Worm (Caenorhabditis elegans) whole organism, young adult: ENCODE results near the gene F10G7.10.

Experiments
- B0019.2 ChIP-seq: fragments of 200-800 bp; sonication (Bioruptor generic); conservative IDR thresholded peaks from 2 replicates; pipeline ENCODE4 v1.3.6; 2022; ENCODE audit warnings: missing genetic modification reagents, missing genetic modification characterization, missing compliant biosample characterization
- F23B12.7 ChIP-seq: sonication (generic microtip); optimal IDR thresholded peaks from 2 replicates; lab custom pipeline; 2017; ENCODE audit warnings: missing genetic modification characterization, mild to moderate bottlenecking, missing compliant biosample characterization, antibody characterized with exemption, moderate library complexity; ENCODE audit not compliant: insufficient read depth
- akir-1 ChIP-seq: fragments of 200-800 bp; sonication (Bioruptor generic); optimal IDR thresholded peaks from 2 replicates; lab custom pipeline; 2018; ENCODE audit warnings: mild to moderate bottlenecking, missing genetic modification characterization, moderate library complexity, missing compliant biosample characterization
- bed-1 ChIP-seq: fragments of 200-800 bp; sonication (Bioruptor generic); IDR thresholded peaks from 2 replicates; pipeline ENCODE4 v1.3.6; 2022; ENCODE audit warnings: missing genetic modification reagents, missing genetic modification characterization, missing compliant biosample characterization
- ceh-58 ChIP-seq: fragments of 200-800 bp; sonication (Bioruptor generic); IDR thresholded peaks from 2 replicates; pipeline ENCODE4 v1.3.6; 2022; ENCODE audit warnings: missing genetic modification characterization, missing compliant biosample characterization
- dox-1 ChIP-seq: fragments of 200-800 bp; sonication (Bioruptor generic); IDR thresholded peaks from 2 replicates; pipeline ENCODE4 v1.3.6; 2022; ENCODE audit warnings: missing genetic modification reagents, missing genetic modification characterization, missing compliant biosample characterization
- egl-18 ChIP-seq: fragments of 200-800 bp; sonication (Bioruptor generic); IDR thresholded peaks from 2 replicates; pipeline ENCODE4 v1.3.6; 2022; ENCODE audit warnings: missing genetic modification reagents, missing genetic modification characterization, missing compliant biosample characterization
- lin-54 ChIP-seq: fragments of 200-800 bp; sonication (Bioruptor generic); optimal IDR thresholded peaks from 2 replicates; lab custom pipeline; 2018; ENCODE audit warnings: mild to moderate bottlenecking, missing genetic modification characterization, missing compliant biosample characterization
- mel-28 ChIP-seq: sonication (generic microtip); optimal IDR thresholded peaks from 2 replicates; lab custom pipeline; 2016; ENCODE audit warnings: borderline replicate concordance, mild to moderate bottlenecking, missing genetic modification characterization, missing compliant biosample characterization
- nhr-27 ChIP-seq: fragments of 200-800 bp; sonication (Bioruptor generic); optimal IDR thresholded peaks from 2 replicates; lab custom pipeline; 2018; ENCODE audit warnings: mild to moderate bottlenecking, missing genetic modification characterization, moderate library complexity, missing compliant biosample characterization
- sea-2 ChIP-seq: fragments of 200-800 bp; sonication (Bioruptor generic); IDR thresholded peaks from 2 replicates; pipeline ENCODE4 v1.3.6; 2022; ENCODE audit warnings: missing genetic modification characterization, missing compliant biosample characterization
- snpc-4 ChIP-seq, 5 experiments: fragments of 150-350 bp in 1 of 5; sonication (generic microtip) in 4 of 5; optimal IDR thresholded peaks; 2 replicates each; lab custom pipeline; 2014 to 2018; ENCODE audit warnings: missing genetic modification characterization in 5 of 5, missing biosample characterization in 3 of 5, antibody characterized with exemption in 2 of 5, mild to moderate bottlenecking in 2 of 5, missing compliant biosample characterization in 2 of 5, missing genotype in 2 of 5, moderate library complexity in 2 of 5, missing genetic modification reagents in 1 of 5
- unc-130 ChIP-seq: sonication (generic microtip); optimal IDR thresholded peaks from 2 replicates; lab custom pipeline; 2016; ENCODE audit warnings: missing genetic modification reagents, missing genetic modification characterization, missing compliant biosample characterization

DNA sequence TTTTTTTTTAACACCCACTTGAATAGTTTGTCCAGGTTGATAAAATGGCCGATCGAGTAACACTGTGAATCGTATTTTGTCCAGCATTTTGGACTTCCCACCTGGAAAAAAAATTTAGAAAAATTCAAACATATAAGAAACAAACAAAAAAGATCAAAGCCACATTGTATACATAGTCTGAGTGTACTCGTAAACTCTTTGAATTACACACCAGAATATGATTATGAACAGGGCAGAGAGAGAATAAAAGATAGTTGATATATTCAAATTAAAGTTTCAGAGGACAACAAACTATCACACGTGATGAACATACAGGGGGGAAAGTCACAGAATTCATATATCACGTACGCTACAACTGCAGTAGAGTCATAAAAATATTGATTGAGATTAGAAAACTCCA, 40.2 kb upstream of the F10G7.10 start, which contains the start of gene ttm-2:
- TF ChIP-seq unc-130 (no peak), snpc-4 (GFP tag; optimal IDR thresholded peaks at IDR 0.05; lab: Kevin White, UChicago) (no peak), snpc-4 (tag; optimal IDR thresholded peaks at IDR 0.05; lab: Kevin White, UChicago) (no peak), lin-54 (GFP tag; lab: Kevin White, UChicago) (no peak), egl-18 (GFP tag; lab: Robert Waterston, UW) (no peak), akir-1 (GFP tag; lab: Kevin White, UChicago) (no peak), nhr-27 (tag; lab: Kevin White, UChicago) (no peak), sea-2 (GFP tag; lab: Robert Waterston, UW) (no peak), dox-1 (GFP tag; lab: Robert Waterston, UW) (no peak), B0019.2 (GFP tag; lab: Robert Waterston, UW) (no peak), mel-28 (tag; lab: Kevin White, UChicago) (no peak), F23B12.7 (no peak), ceh-58 (GFP tag; lab: Robert Waterston, UW) (no peak), bed-1 (no peak)
